Worm (Caenorhabditis elegans) whole organism, late embryonic: ENCODE data around the gene D1086.18.

Experiments used
- C08G9.2 ChIP-seq: sonication (generic microtip); optimal IDR thresholded peaks from 2 replicates; lab custom pipeline; 2016; ENCODE audit warnings: mild to moderate bottlenecking, missing genetic modification characterization, moderate library complexity, missing compliant biosample characterization
- ceh-14 ChIP-seq: sonication (generic microtip); optimal IDR thresholded peaks from 2 replicates; lab custom pipeline; 2016; ENCODE audit warnings: missing genotype, missing genetic modification characterization, missing compliant biosample characterization
- ceh-31 ChIP-seq: sonication (generic microtip); optimal IDR thresholded peaks from 2 replicates; lab custom pipeline; 2016; ENCODE audit warnings: missing genetic modification characterization, missing compliant biosample characterization
- eyg-1 ChIP-seq: sonication (generic microtip); optimal IDR thresholded peaks from 2 replicates; lab custom pipeline; 2016; ENCODE audit warnings: missing genotype, missing genetic modification characterization, missing compliant biosample characterization
- hlh-13 ChIP-seq: fragments of 200-800 bp; sonication (Bioruptor generic); optimal IDR thresholded peaks from 2 replicates; lab custom pipeline; 2018; ENCODE audit warnings: mild to moderate bottlenecking, missing genetic modification characterization, missing compliant biosample characterization
- nfya-1 ChIP-seq: sonication (generic microtip); optimal IDR thresholded peaks from 2 replicates; lab custom pipeline; 2017; ENCODE audit warnings: missing genetic modification characterization, mild to moderate bottlenecking, missing compliant biosample characterization, antibody characterized with exemption, moderate library complexity
- nhr-11 ChIP-seq: fragments of 150-350 bp; optimal IDR thresholded peaks from 2 replicates; lab custom pipeline; 2014; ENCODE audit warnings: missing biosample characterization, missing genetic modification characterization
- pha-4 ChIP-seq: fragments of 150-350 bp; optimal IDR thresholded peaks from 2 replicates; lab custom pipeline; 2018; ENCODE audit warnings: missing biosample characterization, missing genetic modification reagents, missing genetic modification characterization
- pqm-1 ChIP-seq: sonication (generic microtip); optimal IDR thresholded peaks from 2 replicates; lab custom pipeline; 2016; ENCODE audit warnings: missing genetic modification characterization, missing compliant biosample characterization
- sox-4 ChIP-seq: sonication (generic microtip); optimal IDR thresholded peaks from 2 replicates; lab custom pipeline; 2017; ENCODE audit warnings: mild to moderate bottlenecking, missing genetic modification characterization, inconsistent platforms, missing compliant biosample characterization
- tbx-7 ChIP-seq: sonication (generic microtip); optimal IDR thresholded peaks from 2 replicates; lab custom pipeline; 2016; ENCODE audit warnings: missing genotype, missing genetic modification characterization, missing compliant biosample characterization

DNA sequence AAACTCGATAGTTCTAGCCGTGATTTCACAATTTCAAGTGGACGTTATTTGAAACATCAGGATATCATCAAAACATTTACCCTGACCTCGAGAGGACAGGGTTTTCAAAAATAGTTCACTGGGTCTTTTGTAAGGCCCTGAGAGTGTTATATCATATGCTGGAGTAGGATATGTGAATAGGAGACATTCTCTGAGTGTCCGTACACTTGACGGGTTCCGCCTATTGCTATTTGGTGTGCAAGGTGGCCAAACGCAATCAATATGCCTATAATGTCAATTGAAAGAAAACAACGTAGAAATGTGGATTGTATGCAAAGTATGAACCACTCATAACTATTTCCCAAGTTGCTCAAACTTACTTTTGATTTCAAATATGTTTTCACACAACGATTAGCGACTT lies 11.7 kb downstream of the D1086.18 start:
- TF ChIP-seq ceh-14 = no peak
- TF ChIP-seq pha-4 (tag; lab: Kevin White, UChicago) = no peak
- TF ChIP-seq C08G9.2 (tag; lab: Kevin White, UChicago) = no peak
- no peak for TF ChIP-seq nhr-11 (tag; lab: Kevin White, UChicago)
- no peak for TF ChIP-seq pqm-1 (tag; lab: Kevin White, UChicago)
- no peak for TF ChIP-seq sox-4 (tag; lab: Kevin White, UChicago)
- no peak for TF ChIP-seq hlh-13 (GFP tag; lab: Kevin White, UChicago)
- no peak for TF ChIP-seq ceh-31
- TF ChIP-seq nfya-1 (tag; lab: Kevin White, UChicago) = no peak
- TF ChIP-seq tbx-7 (tag; lab: Kevin White, UChicago) = no peak
- TF ChIP-seq eyg-1 (tag; lab: Kevin White, UChicago) = no peak
